Fruit fly (Drosophila melanogaster): Measurements from ENCODE around the gene Vml.
A peak's percentile ranks its signal among the peaks of the same experiment; 100 is the strongest.

Gene Vml

DNA sequence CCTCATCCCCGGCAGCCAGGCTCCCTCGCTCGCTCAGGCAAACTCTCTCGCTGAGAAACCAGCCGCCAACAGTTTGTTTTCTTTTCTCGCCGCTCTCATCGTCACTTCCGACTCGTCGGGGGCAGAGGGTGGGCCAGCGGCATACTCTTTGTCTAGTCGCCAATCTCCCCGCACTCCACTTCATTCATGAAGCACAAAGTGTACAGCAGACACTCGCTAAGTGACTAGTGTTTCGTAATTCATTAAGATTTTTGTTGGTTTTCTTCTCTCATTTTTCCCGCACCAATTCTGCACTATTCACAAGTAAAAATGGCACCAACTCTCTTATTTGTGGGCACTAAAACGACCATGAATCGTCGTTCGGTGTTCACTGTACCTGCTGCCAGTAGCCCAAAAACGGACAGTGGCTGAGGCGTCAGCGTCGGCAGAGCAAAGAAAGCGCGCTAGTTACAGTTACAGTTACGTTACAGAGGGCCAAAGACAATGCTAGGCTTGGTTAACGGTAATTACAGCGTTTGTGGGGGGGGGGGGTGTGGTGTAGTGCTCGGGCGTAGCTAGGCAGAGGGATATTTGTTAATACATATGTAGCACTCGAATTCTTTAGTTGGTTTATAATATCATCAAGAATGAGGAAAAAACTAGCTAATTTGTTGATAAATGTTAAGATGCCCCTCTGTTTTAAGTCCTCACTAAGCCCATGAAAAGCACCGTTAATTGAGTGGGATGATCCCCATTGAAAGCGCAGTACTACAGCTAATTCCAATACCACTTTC, 22.0 kb downstream of the Vml start (continued):
- no peak for TF ChIP-seq Lpt (GFP tag; optimal IDR thresholded peaks at IDR 0.05)
- TF ChIP-seq bigmax (GFP tag; optimal IDR thresholded peaks at IDR 0.05), result peak; percentile 72
- peak; percentile 99 for TF ChIP-seq Asciz (GFP tag; optimal IDR thresholded peaks at IDR 0.05)
- peak; percentile 96 for TF ChIP-seq aop (GFP tag; IDR thresholded peaks at IDR 0.05)
- peak; percentile 99 for TF ChIP-seq HLH3B (GFP tag; IDR thresholded peaks at IDR 0.05)
- TF ChIP-seq insv (GFP tag; optimal IDR thresholded peaks at IDR 0.05), result peak; percentile 53 to 61
- TF ChIP-seq Mrtf (GFP tag; IDR thresholded peaks at IDR 0.05), result peak; percentile 98
- peak; percentile 98 for TF ChIP-seq Nf-YA (GFP tag; IDR thresholded peaks at IDR 0.05)
- TF ChIP-seq CG34376 (GFP tag; optimal IDR thresholded peaks at IDR 0.05), result peak; percentile 92
- peak; percentile 98 for TF ChIP-seq CG11456 (GFP tag; IDR thresholded peaks at IDR 0.05)
- TF ChIP-seq Vsx1 (GFP tag; optimal IDR thresholded peaks at IDR 0.05), result peak; percentile 94
- peak; percentile 98 for TF ChIP-seq ewg (GFP tag; optimal IDR thresholded peaks at IDR 0.05)
- TF ChIP-seq hkb (optimal IDR thresholded peaks at IDR 0.05), result no peak
- peak; percentile 99 for TF ChIP-seq hkb (GFP tag; IDR thresholded peaks at IDR 0.05)
- peak; percentile 77 for TF ChIP-seq CG3995 (GFP tag; optimal IDR thresholded peaks at IDR 0.05)
- TF ChIP-seq Fer3 (tag; optimal IDR thresholded peaks at IDR 0.05), result peak; percentile 98
- TF ChIP-seq Doc2 (GFP tag; IDR thresholded peaks at IDR 0.05), result peak; percentile 91
- peak; percentile 96 for TF ChIP-seq Lim3 (GFP tag; IDR thresholded peaks at IDR 0.05)
- TF ChIP-seq Atf-2 (GFP tag; optimal IDR thresholded peaks at IDR 0.05), result peak; percentile 98
- TF ChIP-seq CG18619 (GFP tag; optimal IDR thresholded peaks at IDR 0.05), result peak; percentile 98
- peak; percentile 95 for TF ChIP-seq CG6854 (GFP tag; optimal IDR thresholded peaks at IDR 0.05)
- peak; percentile 98 for TF ChIP-seq crc (GFP tag; optimal IDR thresholded peaks at IDR 0.05)
- peak; percentile 96 for TF ChIP-seq CG9727 (GFP tag; optimal IDR thresholded peaks at IDR 0.05)
- peak; percentile 97 for TF ChIP-seq CG13296 (GFP tag; optimal IDR thresholded peaks at IDR 0.05)
- peak; percentile 99 for TF ChIP-seq chn (GFP tag; optimal IDR thresholded peaks at IDR 0.05)
- TF ChIP-seq mirr (GFP tag; optimal IDR thresholded peaks at IDR 0.05), result peak; percentile 90
- TF ChIP-seq pfk (GFP tag; optimal IDR thresholded peaks at IDR 0.05), result peak; percentile 21
- peak; percentile 79 for TF ChIP-seq Sry-δ (GFP tag; optimal IDR thresholded peaks at IDR 0.05)
- TF ChIP-seq HLH54F (GFP tag; optimal IDR thresholded peaks at IDR 0.05), result peak; percentile 98
- TF ChIP-seq danr (GFP tag; IDR thresholded peaks at IDR 0.05), result peak; percentile 97
- TF ChIP-seq CG14014 (GFP tag; IDR thresholded peaks at IDR 0.05), result peak; percentile 98
- peak; percentile 91 for TF ChIP-seq Hmx (GFP tag; optimal IDR thresholded peaks at IDR 0.05)
- peak; percentile 98 for TF ChIP-seq fu2 (GFP tag; optimal IDR thresholded peaks at IDR 0.05)
- TF ChIP-seq CG15696 (tag; optimal IDR thresholded peaks at IDR 0.05), result peak; percentile 88
- peak; percentile 99 for TF ChIP-seq CG2199 (GFP tag; IDR thresholded peaks at IDR 0.05)
- TF ChIP-seq CG43689 (GFP tag; IDR thresholded peaks at IDR 0.05), result peak; percentile 96
- TF ChIP-seq sim (GFP tag; IDR thresholded peaks at IDR 0.05), result peak; percentile 93
- TF ChIP-seq CG6683 (GFP tag; optimal IDR thresholded peaks at IDR 0.05), result peak; percentile 97
- peak; percentile 99 for TF ChIP-seq Dad (GFP tag; optimal IDR thresholded peaks at IDR 0.05)
- TF ChIP-seq so (GFP tag; IDR thresholded peaks at IDR 0.05), result peak; percentile 98
- peak; percentile 95 for TF ChIP-seq ftz-f1 (GFP tag; optimal IDR thresholded peaks at IDR 0.05)
- TF ChIP-seq grn (GFP tag; optimal IDR thresholded peaks at IDR 0.05), result peak; percentile 87
- peak; percentile 89 for TF ChIP-seq Poxn (GFP tag; IDR thresholded peaks at IDR 0.05)
- peak; percentile 95 for TF ChIP-seq CG10431 (GFP tag; optimal IDR thresholded peaks at IDR 0.05)
- TF ChIP-seq CG10959 (GFP tag; IDR thresholded peaks at IDR 0.05), result peak; percentile 97
- peak; percentile 95 for TF ChIP-seq CG7987 (GFP tag; optimal IDR thresholded peaks at IDR 0.05)
- TF ChIP-seq mam (GFP tag; optimal IDR thresholded peaks at IDR 0.05), result peak; percentile 99
- TF ChIP-seq CG11504 (tag; optimal IDR thresholded peaks at IDR 0.05), result peak; percentile 98
- peak; percentile 96 for TF ChIP-seq vfl (GFP tag; optimal IDR thresholded peaks at IDR 0.05)
- peak; percentile 92 for TF ChIP-seq abd-A (tag; optimal IDR thresholded peaks at IDR 0.05)
- TF ChIP-seq Dip3 (GFP tag; optimal IDR thresholded peaks at IDR 0.05), result peak; percentile 98

Measured in whole organism, embryonic.